Worm (Caenorhabditis elegans) whole organism, L1 larva: Measurements from ENCODE around the gene srx-90.

Experiments
- C16A3.4 ChIP-seq: fragments of 150-350 bp; optimal IDR thresholded peaks from 2 replicates; lab custom pipeline; 2014; ENCODE audit warnings: missing biosample characterization, missing genetic modification characterization
- C34B4.2 ChIP-seq: sonication (generic microtip); optimal IDR thresholded peaks from 2 replicates; lab custom pipeline; 2017; ENCODE audit warnings: mild to moderate bottlenecking, missing genetic modification characterization, missing compliant biosample characterization
- Y116A8C.19 ChIP-seq: sonication (generic microtip); optimal IDR thresholded peaks from 2 replicates; lab custom pipeline; 2016; ENCODE audit warnings: missing compliant biosample characterization, missing genetic modification characterization, borderline replicate concordance
- alr-1 ChIP-seq: fragments of 200-800 bp; sonication (Bioruptor generic); optimal IDR thresholded peaks from 2 replicates; lab custom pipeline; 2018; ENCODE audit warnings: borderline replicate concordance, mild to moderate bottlenecking, missing genetic modification characterization, missing compliant biosample characterization
- ama-1 ChIP-seq: fragments of 150-350 bp; optimal IDR thresholded peaks from 2 replicates; lab custom pipeline; 2014
- ceh-63 ChIP-seq: fragments of 200-800 bp; sonication (Bioruptor generic); optimal IDR thresholded peaks from 2 replicates; lab custom pipeline; 2018; ENCODE audit warnings: mild to moderate bottlenecking, missing genetic modification characterization, missing compliant biosample characterization
- ceh-90 ChIP-seq: sonication (generic microtip); optimal IDR thresholded peaks from 2 replicates; lab custom pipeline; 2016; ENCODE audit warnings: missing genetic modification characterization, missing compliant biosample characterization
- efl-1 ChIP-seq, 4 experiments: fragments of 150-350 bp; optimal IDR thresholded peaks in 3 of 4; peaks in 1 of 4; 1 replicate in 1 of 4; 2 replicates in 3 of 4; lab custom pipeline; 2014; ENCODE audit warnings: missing biosample characterization in 2 of 4, missing genetic modification characterization in 2 of 4, missing genetic modification reagents in 2 of 4
- efl-3 ChIP-seq: fragments of 200-800 bp; sonication (Bioruptor generic); optimal IDR thresholded peaks from 2 replicates; lab custom pipeline; 2018; ENCODE audit warnings: mild to moderate bottlenecking, missing genetic modification characterization, missing compliant biosample characterization
- egl-13 ChIP-seq: sonication (generic microtip); optimal IDR thresholded peaks from 2 replicates; lab custom pipeline; 2016; ENCODE audit warnings: missing genotype, missing genetic modification reagents, missing genetic modification characterization, missing compliant biosample characterization
- egl-27 ChIP-seq, 2 experiments: fragments of 150-350 bp in 1 of 2; sonication (generic microtip); optimal IDR thresholded peaks; 3 replicates each; lab custom pipeline; 2017 to 2018; ENCODE audit warnings: missing biosample characterization in 2 of 2, missing genetic modification characterization in 2 of 2, missing genetic modification reagents in 2 of 2
- elt-2 ChIP-seq: sonication (generic microtip); optimal IDR thresholded peaks from 2 replicates; lab custom pipeline; 2016; ENCODE audit warnings: missing genetic modification characterization, mild to moderate bottlenecking, inconsistent platforms, missing compliant biosample characterization, missing genetic modification reagents
- elt-3 ChIP-seq, 6 experiments: fragments of 150-350 bp in 1 of 6; sonication (generic microtip); optimal IDR thresholded peaks; 2 replicates each; lab custom pipeline; 2017 to 2018; ENCODE audit warnings: missing biosample characterization in 6 of 6, missing genetic modification characterization in 6 of 6, inconsistent platforms in 1 of 6
- ets-5 ChIP-seq: fragments of 200-800 bp; sonication (Bioruptor generic); IDR thresholded peaks from 2 replicates; pipeline ENCODE4 v1.3.6; 2022; ENCODE audit warnings: missing genetic modification characterization, missing compliant biosample characterization
- fkh-10 ChIP-seq: sonication (generic microtip); optimal IDR thresholded peaks from 2 replicates; lab custom pipeline; 2017; ENCODE audit warnings: missing biosample characterization, missing genetic modification reagents, missing genetic modification characterization
- fkh-4 ChIP-seq: sonication (generic microtip); optimal IDR thresholded peaks from 2 replicates; lab custom pipeline; 2016; ENCODE audit warnings: missing compliant biosample characterization, missing genetic modification characterization, borderline replicate concordance
- fkh-8 ChIP-seq: sonication (generic microtip); optimal IDR thresholded peaks from 2 replicates; lab custom pipeline; 2016; ENCODE audit warnings: mild to moderate bottlenecking, missing genetic modification characterization, missing compliant biosample characterization
- hlh-17 ChIP-seq: fragments of 200-800 bp; sonication (Bioruptor generic); optimal IDR thresholded peaks from 2 replicates; lab custom pipeline; 2018; ENCODE audit warnings: missing genetic modification characterization, mild to moderate bottlenecking, missing compliant biosample characterization, moderate library complexity, borderline replicate concordance
- hlh-4 ChIP-seq: sonication (generic microtip); optimal IDR thresholded peaks from 2 replicates; lab custom pipeline; 2016; ENCODE audit warnings: mild to moderate bottlenecking, missing genetic modification characterization, missing compliant biosample characterization
- hpl-2 ChIP-seq: fragments of 150-350 bp; optimal IDR thresholded peaks from 2 replicates; lab custom pipeline; 2014; ENCODE audit warnings: missing biosample characterization, missing genetic modification reagents, missing genetic modification characterization
- irx-1 ChIP-seq: sonication (generic microtip); optimal IDR thresholded peaks from 2 replicates; lab custom pipeline; 2016; ENCODE audit warnings: missing genetic modification characterization, missing compliant biosample characterization
- jun-1 ChIP-seq: fragments of 150-350 bp; optimal IDR thresholded peaks from 2 replicates; lab custom pipeline; 2014; ENCODE audit warnings: missing biosample characterization, missing genetic modification reagents, missing genetic modification characterization
- lin-15B ChIP-seq: fragments of 150-350 bp; sonication (generic microtip); optimal IDR thresholded peaks from 3 replicates; lab custom pipeline; 2014; ENCODE audit warnings: missing biosample characterization, missing genetic modification characterization
- lin-35 ChIP-seq, 2 experiments: fragments of 150-350 bp; optimal IDR thresholded peaks; 2 replicates each; lab custom pipeline; 2014; ENCODE audit warnings: missing biosample characterization in 2 of 2, missing genetic modification characterization in 2 of 2, missing genetic modification reagents in 2 of 2
- lin-39 ChIP-seq: fragments of 150-350 bp; optimal IDR thresholded peaks from 2 replicates; lab custom pipeline; 2014; ENCODE audit warnings: missing biosample characterization, missing genetic modification reagents, missing genetic modification characterization
- lsy-2 ChIP-seq, 2 experiments: fragments of 150-350 bp; optimal IDR thresholded peaks; 2 replicates each; lab custom pipeline; 2014; ENCODE audit warnings: missing biosample characterization in 2 of 2, missing genetic modification characterization in 2 of 2
- mef-2 ChIP-seq: fragments of 150-350 bp; optimal IDR thresholded peaks from 2 replicates; lab custom pipeline; 2014; ENCODE audit warnings: missing biosample characterization, missing genetic modification characterization
- mep-1 ChIP-seq: fragments of 150-350 bp; optimal IDR thresholded peaks from 2 replicates; lab custom pipeline; 2014; ENCODE audit warnings: missing biosample characterization, missing genetic modification characterization
- nhr-11 ChIP-seq: fragments of 150-350 bp; optimal IDR thresholded peaks from 2 replicates; lab custom pipeline; 2014; ENCODE audit warnings: missing biosample characterization, missing genetic modification characterization
- nhr-20 ChIP-seq: sonication (generic microtip); optimal IDR thresholded peaks from 2 replicates; lab custom pipeline; 2016; ENCODE audit warnings: mild to moderate bottlenecking, missing genetic modification characterization, missing compliant biosample characterization
- nhr-28 ChIP-seq: fragments of 150-350 bp; optimal IDR thresholded peaks from 2 replicates; lab custom pipeline; 2014; ENCODE audit warnings: missing biosample characterization, missing genetic modification characterization
- nhr-47 ChIP-seq: sonication (generic microtip); optimal IDR thresholded peaks from 2 replicates; lab custom pipeline; 2016; ENCODE audit warnings: mild to moderate bottlenecking, missing genetic modification characterization, moderate library complexity, missing compliant biosample characterization
- nhr-76 ChIP-seq: sonication (generic microtip); optimal IDR thresholded peaks from 2 replicates; lab custom pipeline; 2017; ENCODE audit warnings: missing biosample characterization, missing genetic modification characterization
- nhr-77 ChIP-seq: fragments of 150-350 bp; optimal IDR thresholded peaks from 2 replicates; lab custom pipeline; 2014; ENCODE audit warnings: missing biosample characterization, missing genetic modification characterization
- nhr-90 ChIP-seq: sonication (generic microtip); optimal IDR thresholded peaks from 2 replicates; lab custom pipeline; 2016; ENCODE audit warnings: mild to moderate bottlenecking, missing genetic modification characterization, missing compliant biosample characterization; ENCODE audit not compliant: poor library complexity
- pqm-1 ChIP-seq: sonication (generic microtip); optimal IDR thresholded peaks from 3 replicates; lab custom pipeline; 2017; ENCODE audit warnings: missing biosample characterization, missing genetic modification characterization
- sox-4 ChIP-seq: sonication (generic microtip); optimal IDR thresholded peaks from 2 replicates; lab custom pipeline; 2016; ENCODE audit warnings: missing genetic modification characterization, missing compliant biosample characterization
- swsn-7 ChIP-seq: sonication (generic microtip); optimal IDR thresholded peaks from 2 replicates; lab custom pipeline; 2016; ENCODE audit warnings: missing genetic modification characterization, missing compliant biosample characterization
- tbx-2 ChIP-seq: sonication (generic microtip); optimal IDR thresholded peaks from 2 replicates; lab custom pipeline; 2016; ENCODE audit warnings: missing genetic modification characterization, missing compliant biosample characterization
- tlp-1 ChIP-seq: fragments of 150-350 bp; optimal IDR thresholded peaks from 2 replicates; lab custom pipeline; 2014; ENCODE audit warnings: missing biosample characterization, missing genetic modification characterization
- unc-130 ChIP-seq: fragments of 150-350 bp; optimal IDR thresholded peaks from 2 replicates; lab custom pipeline; 2017; ENCODE audit warnings: missing biosample characterization, missing genetic modification characterization, inconsistent platforms
- unc-62 ChIP-seq: fragments of 150-350 bp; optimal IDR thresholded peaks from 2 replicates; lab custom pipeline; 2014; ENCODE audit warnings: missing biosample characterization, missing genetic modification reagents, missing genetic modification characterization
- unc-86 ChIP-seq: sonication (generic microtip); optimal IDR thresholded peaks from 2 replicates; lab custom pipeline; 2016; ENCODE audit warnings: missing genetic modification characterization, missing compliant biosample characterization
- unc-98 ChIP-seq: fragments of 200-800 bp; sonication (Bioruptor generic); IDR thresholded peaks from 2 replicates; pipeline ENCODE4 v1.3.6; 2022; ENCODE audit warnings: missing genetic modification characterization, missing compliant biosample characterization
- vab-15 ChIP-seq: sonication (generic microtip); optimal IDR thresholded peaks from 2 replicates; lab custom pipeline; 2017; ENCODE audit warnings: missing genotype, mild to moderate bottlenecking, missing genetic modification characterization, missing compliant biosample characterization
- xbp-1 ChIP-seq: sonication (generic microtip); optimal IDR thresholded peaks from 2 replicates; lab custom pipeline; 2016; ENCODE audit warnings: missing genetic modification characterization, missing compliant biosample characterization
- zip-4 ChIP-seq: fragments of 200-800 bp; sonication (Bioruptor generic); optimal IDR thresholded peaks from 2 replicates; lab custom pipeline; 2018; ENCODE audit warnings: mild to moderate bottlenecking, missing genetic modification characterization, moderate library complexity, missing compliant biosample characterization
- ztf-11 ChIP-seq, 2 experiments: sonication (generic microtip); optimal IDR thresholded peaks; 2 replicates each; lab custom pipeline; 2016 to 2017; ENCODE audit warnings: missing genetic modification characterization in 2 of 2, missing biosample characterization in 1 of 2, missing compliant biosample characterization in 1 of 2

The srx-90 gene

DNA sequence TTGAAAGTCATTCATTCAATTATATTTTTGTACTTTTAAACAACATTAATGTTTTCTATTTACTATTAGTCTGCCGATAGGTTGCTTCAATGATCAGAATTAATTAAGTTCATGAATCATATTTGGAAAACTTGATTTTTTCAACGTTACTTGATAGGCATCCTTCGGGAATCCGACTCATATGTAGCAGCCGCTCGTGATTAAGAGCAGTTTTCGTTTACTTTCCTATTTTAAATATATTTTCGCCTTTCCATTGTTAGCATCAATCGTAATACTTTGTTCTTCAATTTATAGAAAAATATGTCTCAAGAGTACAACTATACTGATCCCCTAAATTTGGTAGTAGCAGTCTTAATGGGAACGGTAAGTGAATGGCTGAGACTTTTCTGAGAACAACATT, at the start of gene srx-90:
srx-90 (plus strand) TSS at position 301 of the 400 bp plus-strand sequence.
- TF ChIP-seq nhr-76 (tag; lab: Kevin White, UChicago) (no peak), irx-1 (no peak), C34B4.2 (tag; lab: Kevin White, UChicago) (no peak), unc-98 (GFP tag; lab: Robert Waterston, UW) (no peak), mef-2 (tag; lab: Kevin White, UChicago) (no peak), ets-5 (GFP tag; lab: Robert Waterston, UW) (no peak), hlh-4 (no peak), Y116A8C.19 (tag; lab: Kevin White, UChicago) (no peak), nhr-90 (no peak), nhr-47 (tag; lab: Kevin White, UChicago) (no peak), sox-4 (tag; lab: Kevin White, UChicago) (no peak)
- TF ChIP-seq, all 84 proteins: peak for 0

ce11 chrV:11531831-11532534, 48.9 kb upstream of the srx-90 start:
- peak; percentile 81 for TF ChIP-seq swsn-7
- TF ChIP-seq elt-2 (tag; lab: Kevin White, UChicago) = peak; percentile 74
- TF ChIP-seq efl-1 (optimal IDR thresholded peaks at IDR 0.05; lab: Kevin White, UChicago) = peak; percentile 56 to 57
- TF ChIP-seq efl-1 (GFP tag; optimal IDR thresholded peaks at IDR 0.05 in 1 of 2; lab: Kevin White, UChicago) = peak; percentile 26 to 95
- TF ChIP-seq hlh-17 (GFP tag; lab: Kevin White, UChicago) = no peak
- TF ChIP-seq vab-15 (tag; lab: Kevin White, UChicago) = peak; percentile 52
- TF ChIP-seq tbx-2 (tag; lab: Kevin White, UChicago) = peak; percentile 91
- TF ChIP-seq elt-3 (tag; optimal IDR thresholded peaks at IDR 0.05; lab: Kevin White, UChicago) = peak in 5 of 6 experiments; percentile 23 to 82 (median 69)
- TF ChIP-seq ama-1 = no peak
- peak; percentile 30 for TF ChIP-seq pqm-1 (tag; lab: Kevin White, UChicago)
- TF ChIP-seq unc-62 (GFP tag; lab: Kevin White, UChicago) = no peak
- TF ChIP-seq egl-13 (tag; lab: Kevin White, UChicago) = no peak
- TF ChIP-seq nhr-77 = peak; percentile 79
- TF ChIP-seq jun-1 (tag; lab: Kevin White, UChicago) = peak; percentile 58
- TF ChIP-seq unc-130 (tag; lab: Kevin White, UChicago) = peak; percentile 89
- peak; percentile 53 to 78 for TF ChIP-seq lin-35 (GFP tag; optimal IDR thresholded peaks at IDR 0.05; lab: Kevin White, UChicago)
- TF ChIP-seq fkh-4 = peak; percentile 72
- TF ChIP-seq fkh-10 (GFP tag; lab: Kevin White, UChicago) = no peak
- TF ChIP-seq egl-27 (tag; optimal IDR thresholded peaks at IDR 0.05; lab: Kevin White, UChicago) = peak; percentile 80 to 84
- peak; percentile 74 for TF ChIP-seq mep-1
- TF ChIP-seq fkh-8 (tag; lab: Kevin White, UChicago) = no peak
- no peak for TF ChIP-seq hlh-4
- no peak for TF ChIP-seq zip-4 (GFP tag; lab: Kevin White, UChicago)
- TF ChIP-seq lin-15B (tag; lab: Kevin White, UChicago) = no peak
- no peak; the same call in 1 of the 2 replicates for TF ChIP-seq unc-98 (GFP tag; lab: Robert Waterston, UW)
- peak; percentile 44 for TF ChIP-seq lin-39
- TF ChIP-seq C34B4.2 (tag; lab: Kevin White, UChicago) = no peak
- peak; percentile 76 for TF ChIP-seq nhr-47 (tag; lab: Kevin White, UChicago)
- TF ChIP-seq nhr-11 (tag; lab: Kevin White, UChicago) = peak; percentile 30
- TF ChIP-seq ceh-90 (tag; lab: Kevin White, UChicago) = no peak
- TF ChIP-seq hpl-2 = peak; percentile 20
- TF ChIP-seq ceh-63 (GFP tag; lab: Kevin White, UChicago) = no peak
- TF ChIP-seq lsy-2 (tag; optimal IDR thresholded peaks at IDR 0.05; lab: Kevin White, UChicago) = peak; percentile 67 to 92
- no peak for TF ChIP-seq ets-5 (GFP tag; lab: Robert Waterston, UW)
- TF ChIP-seq C16A3.4 = peak; percentile 83
- peak in 1 of 2 experiments; percentile 13 for TF ChIP-seq ztf-11 (tag; optimal IDR thresholded peaks at IDR 0.05; lab: Kevin White, UChicago)
- TF ChIP-seq nhr-90 = peak; percentile 88
- TF ChIP-seq nhr-20 (tag; lab: Kevin White, UChicago) = peak; percentile 97
- TF ChIP-seq efl-3 (GFP tag; lab: Kevin White, UChicago) = no peak
- TF ChIP-seq alr-1 (tag; lab: Kevin White, UChicago) = no peak
- TF ChIP-seq tlp-1 (tag; lab: Kevin White, UChicago) = no peak
- TF ChIP-seq unc-86 = no peak
- TF ChIP-seq xbp-1 = peak; percentile 66
- no peak for TF ChIP-seq nhr-28 (tag; lab: Kevin White, UChicago)
